Fruit fly (Drosophila melanogaster) whole organism, embryonic: ENCODE results near the gene CG8206.

ENCODE experiments used
- Asciz ChIP-seq: fragments of 200-800 bp; sonication (Bioruptor generic); optimal IDR thresholded peaks from 2 replicates; lab custom pipeline; 2017; ENCODE audit warnings: missing biosample characterization, mild to moderate bottlenecking, missing genetic modification characterization, missing genetic modification reagents
- Bgb ChIP-seq: fragments of 200-800 bp; sonication (Bioruptor generic); IDR thresholded peaks from 2 replicates; pipeline ENCODE4 v1.3.6; 2022; ENCODE audit warnings: missing biosample characterization, missing genetic modification characterization; ENCODE audit not compliant: partially characterized antibody
- BtbVII ChIP-seq: fragments of 200-800 bp; sonication (Bioruptor generic); optimal IDR thresholded peaks from 3 replicates; lab custom pipeline; 2017; ENCODE audit warnings: missing biosample characterization, mild to moderate bottlenecking, missing genetic modification characterization
- CG10979 ChIP-seq: fragments of 200-800 bp; sonication (Bioruptor generic); optimal IDR thresholded peaks from 2 replicates; lab custom pipeline; 2018; ENCODE audit warnings: missing biosample characterization, mild to moderate bottlenecking, missing genetic modification characterization, moderate library complexity
- CG11085 ChIP-seq: fragments of 200-800 bp; sonication (Bioruptor generic); IDR thresholded peaks from 2 replicates; pipeline ENCODE4 v1.3.6; 2022; ENCODE audit warnings: missing biosample characterization, missing genetic modification characterization
- CG11504 ChIP-seq: fragments of 200-800 bp; sonication (Bioruptor generic); optimal IDR thresholded peaks from 3 replicates; lab custom pipeline; 2019; ENCODE audit warnings: missing biosample characterization, mild to moderate bottlenecking, missing genetic modification characterization, moderate library complexity
- CG12104 ChIP-seq: fragments of 200-800 bp; sonication (Bioruptor generic); optimal IDR thresholded peaks from 3 replicates; lab custom pipeline; 2016; ENCODE audit warnings: missing biosample characterization, missing genetic modification characterization
- CG13775 ChIP-seq: fragments of 200-800 bp; sonication (Bioruptor generic); optimal IDR thresholded peaks from 3 replicates; lab custom pipeline; 2017; ENCODE audit warnings: missing biosample characterization, mild to moderate bottlenecking, missing genetic modification characterization
- CG14441 ChIP-seq: fragments of 200-800 bp; sonication (Bioruptor generic); IDR thresholded peaks from 2 replicates; pipeline ENCODE4 v1.3.6; 2022; ENCODE audit warnings: missing biosample characterization, missing genetic modification characterization
- CG14710 ChIP-seq: fragments of 200-800 bp; sonication (Bioruptor generic); optimal IDR thresholded peaks from 3 replicates; lab custom pipeline; 2019; ENCODE audit warnings: missing biosample characterization, mild to moderate bottlenecking, missing genetic modification characterization, moderate library complexity
- CG15601 ChIP-seq: fragments of 200-800 bp; sonication (Bioruptor generic); optimal IDR thresholded peaks from 3 replicates; lab custom pipeline; 2019; ENCODE audit warnings: missing biosample characterization, mild to moderate bottlenecking, missing genetic modification characterization, moderate library complexity
- CG16779 ChIP-seq: fragments of 200-800 bp; sonication (Bioruptor generic); IDR thresholded peaks from 2 replicates; pipeline ENCODE4 v1.3.6; 2022; ENCODE audit warnings: missing biosample characterization, missing genetic modification characterization
- CG17612 ChIP-seq: fragments of 200-800 bp; sonication (Bioruptor generic); IDR thresholded peaks from 2 replicates; pipeline ENCODE4 v1.3.6; 2022; ENCODE audit warnings: missing biosample characterization, missing genetic modification characterization
- CG18011 ChIP-seq: fragments of 200-800 bp; sonication (Bioruptor generic); optimal IDR thresholded peaks from 2 replicates; lab custom pipeline; 2017; ENCODE audit warnings: missing biosample characterization, missing genetic modification characterization, mild to moderate bottlenecking, moderate library complexity, missing genotype
- CG2199 ChIP-seq: fragments of 200-800 bp; sonication (Bioruptor generic); IDR thresholded peaks from 3 replicates; pipeline ENCODE4 v1.3.6; 2022; ENCODE audit warnings: missing biosample characterization, missing genetic modification characterization
- CG2889 ChIP-seq: fragments of 200-800 bp; sonication (Bioruptor generic); IDR thresholded peaks from 3 replicates; pipeline ENCODE4 v1.3.6; 2022; ENCODE audit warnings: missing biosample characterization, missing genetic modification characterization
- CG5180 ChIP-seq: fragments of 200-800 bp; sonication (Bioruptor generic); optimal IDR thresholded peaks from 3 replicates; lab custom pipeline; 2017; ENCODE audit warnings: missing biosample characterization, missing genetic modification characterization, mild to moderate bottlenecking, moderate library complexity, missing genetic modification reagents
- CG7556 ChIP-seq: fragments of 200-800 bp; sonication (Bioruptor generic); optimal IDR thresholded peaks from 2 replicates; lab custom pipeline; 2017; ENCODE audit warnings: missing biosample characterization, mild to moderate bottlenecking, missing genetic modification characterization
- CG7928 ChIP-seq: fragments of 200-800 bp; sonication (Bioruptor generic); optimal IDR thresholded peaks from 2 replicates; lab custom pipeline; 2017; ENCODE audit warnings: missing biosample characterization, mild to moderate bottlenecking, missing genetic modification characterization
- CG8765 ChIP-seq: fragments of 200-800 bp; sonication (Bioruptor generic); IDR thresholded peaks from 2 replicates; pipeline ENCODE4 v1.3.6; 2022; ENCODE audit warnings: missing biosample characterization, missing genetic modification characterization
- CG9437 ChIP-seq: fragments of 200-800 bp; sonication (Bioruptor generic); optimal IDR thresholded peaks from 2 replicates; lab custom pipeline; 2018; ENCODE audit warnings: missing biosample characterization, mild to moderate bottlenecking, missing genetic modification characterization
- CG9797 ChIP-seq: fragments of 200-800 bp; sonication (Bioruptor generic); optimal IDR thresholded peaks from 3 replicates; lab custom pipeline; 2018; ENCODE audit warnings: missing biosample characterization, mild to moderate bottlenecking, missing genetic modification characterization
- CG9817 ChIP-seq: fragments of 200-800 bp; sonication (Bioruptor generic); optimal IDR thresholded peaks from 2 replicates; lab custom pipeline; 2018; ENCODE audit warnings: missing biosample characterization, mild to moderate bottlenecking, missing genetic modification characterization, moderate library complexity
- CG9876 ChIP-seq: fragments of 200-800 bp; sonication (Bioruptor generic); optimal IDR thresholded peaks from 2 replicates; lab custom pipeline; 2016; ENCODE audit warnings: missing biosample characterization, missing genetic modification characterization
- CTCF ChIP-seq: fragments of 200-800 bp; sonication (Bioruptor generic); optimal IDR thresholded peaks from 2 replicates; lab custom pipeline; 2017; ENCODE audit warnings: missing biosample characterization, mild to moderate bottlenecking, missing genetic modification characterization, moderate library complexity
- Camta ChIP-seq: fragments of 200-800 bp; sonication (Bioruptor generic); optimal IDR thresholded peaks from 2 replicates; lab custom pipeline; 2016; ENCODE audit warnings: missing biosample characterization, missing genetic modification characterization
- Dip3 ChIP-seq: fragments of 200-800 bp; sonication (Bioruptor generic); optimal IDR thresholded peaks from 3 replicates; lab custom pipeline; 2016; ENCODE audit warnings: missing biosample characterization, missing genetic modification characterization
- HLH54F ChIP-seq: fragments of 200-800 bp; sonication (Bioruptor generic); optimal IDR thresholded peaks from 3 replicates; lab custom pipeline; 2016; ENCODE audit warnings: missing biosample characterization, missing genetic modification characterization
- Myb ChIP-seq: fragments of 200-800 bp; sonication (Bioruptor generic); optimal IDR thresholded peaks from 2 replicates; lab custom pipeline; 2016; ENCODE audit warnings: missing biosample characterization, missing genetic modification characterization
- Poxn ChIP-seq: fragments of 200-800 bp; sonication (Bioruptor generic); IDR thresholded peaks from 2 replicates; pipeline ENCODE4 v1.3.6; 2022; ENCODE audit warnings: missing biosample characterization, missing genetic modification characterization
- TFAM ChIP-seq: fragments of 200-800 bp; sonication (Bioruptor generic); optimal IDR thresholded peaks from 2 replicates; lab custom pipeline; 2017; ENCODE audit warnings: missing biosample characterization, missing genetic modification characterization, inconsistent platforms
- Xbp1 ChIP-seq: fragments of 200-800 bp; sonication (Bioruptor generic); optimal IDR thresholded peaks from 3 replicates; lab custom pipeline; 2016; ENCODE audit warnings: missing biosample characterization, mild to moderate bottlenecking, missing genetic modification characterization
- ab ChIP-seq: fragments of 200-800 bp; sonication (Bioruptor generic); optimal IDR thresholded peaks from 2 replicates; lab custom pipeline; 2016; ENCODE audit warnings: missing biosample characterization, missing genetic modification characterization
- aop ChIP-seq: fragments of 200-800 bp; sonication (Bioruptor generic); IDR thresholded peaks from 2 replicates; pipeline ENCODE4 v1.3.6; 2022; ENCODE audit warnings: missing biosample characterization, missing genetic modification characterization
- bsh ChIP-seq, 2 experiments: fragments of 200-800 bp; sonication (Bioruptor generic); optimal IDR thresholded peaks; 2 replicates each; lab custom pipeline; 2017 to 2018; ENCODE audit warnings: mild to moderate bottlenecking in 2 of 2, missing biosample characterization in 2 of 2, missing genetic modification characterization in 2 of 2, moderate library complexity in 1 of 2
- cwo ChIP-seq: fragments of 200-800 bp; sonication (Bioruptor generic); optimal IDR thresholded peaks from 3 replicates; lab custom pipeline; 2017; ENCODE audit warnings: missing biosample characterization, missing genetic modification characterization, mild to moderate bottlenecking, moderate library complexity, missing genetic modification reagents
- dmrt11E ChIP-seq: fragments of 200-800 bp; sonication (Bioruptor generic); optimal IDR thresholded peaks from 3 replicates; lab custom pipeline; 2018; ENCODE audit warnings: missing biosample characterization, mild to moderate bottlenecking, missing genetic modification characterization, moderate library complexity
- fd96Cb ChIP-seq: fragments of 200-800 bp; sonication (Bioruptor generic); optimal IDR thresholded peaks from 2 replicates; lab custom pipeline; 2018; ENCODE audit warnings: missing biosample characterization, mild to moderate bottlenecking, missing genetic modification characterization, moderate library complexity
- fru ChIP-seq: fragments of >200 bp; optimal IDR thresholded peaks from 2 replicates; lab custom pipeline; 2017
- ftz-f1 ChIP-seq: fragments of 200-800 bp; sonication (Bioruptor generic); optimal IDR thresholded peaks from 2 replicates; lab custom pipeline; 2016; ENCODE audit warnings: missing biosample characterization, missing genetic modification characterization
- gfzf ChIP-seq: fragments of 200-800 bp; sonication (Bioruptor generic); optimal IDR thresholded peaks from 2 replicates; lab custom pipeline; 2016; ENCODE audit warnings: missing biosample characterization, mild to moderate bottlenecking, missing genetic modification characterization, moderate library complexity
- gro ChIP-seq: fragments of 200-800 bp; sonication (Bioruptor generic); optimal IDR thresholded peaks from 2 replicates; lab custom pipeline; 2016; ENCODE audit warnings: missing biosample characterization, missing genetic modification characterization
- hb ChIP-seq: fragments of 200-800 bp; sonication (Bioruptor generic); IDR thresholded peaks from 3 replicates; pipeline ENCODE4 v1.3.6; 2022; ENCODE audit warnings: missing biosample characterization, missing genetic modification characterization; ENCODE audit not compliant: partially characterized antibody
- jumu ChIP-seq: fragments of 200-800 bp; sonication (Bioruptor generic); optimal IDR thresholded peaks from 3 replicates; lab custom pipeline; 2016; ENCODE audit warnings: missing biosample characterization, missing genetic modification characterization
- knrl ChIP-seq: fragments of 200-800 bp; sonication (Bioruptor generic); IDR thresholded peaks from 3 replicates; pipeline ENCODE4 v1.3.6; 2022; ENCODE audit warnings: missing biosample characterization, missing genetic modification characterization; ENCODE audit not compliant: partially characterized antibody
- org-1 ChIP-seq: fragments of 200-800 bp; sonication (Bioruptor generic); optimal IDR thresholded peaks from 2 replicates; lab custom pipeline; 2017; ENCODE audit warnings: missing biosample characterization, missing genetic modification characterization
- p53 ChIP-seq: fragments of 200-800 bp; sonication (Bioruptor generic); optimal IDR thresholded peaks from 2 replicates; lab custom pipeline; 2016; ENCODE audit warnings: missing biosample characterization, missing genetic modification characterization
- peb ChIP-seq: fragments of 200-800 bp; sonication (Bioruptor generic); IDR thresholded peaks from 2 replicates; pipeline ENCODE4 v1.3.6; 2022; ENCODE audit warnings: missing biosample characterization, missing genetic modification characterization
- ssp ChIP-seq: fragments of 200-800 bp; sonication (Bioruptor generic); IDR thresholded peaks from 2 replicates; pipeline ENCODE4 v1.3.6; 2022; ENCODE audit warnings: missing biosample characterization, missing genetic modification characterization
- tio ChIP-seq: fragments of 200-800 bp; sonication (Bioruptor generic); optimal IDR thresholded peaks from 2 replicates; lab custom pipeline; 2017; ENCODE audit warnings: missing biosample characterization, missing genetic modification characterization, inconsistent platforms

CG8206 gene

DNA sequence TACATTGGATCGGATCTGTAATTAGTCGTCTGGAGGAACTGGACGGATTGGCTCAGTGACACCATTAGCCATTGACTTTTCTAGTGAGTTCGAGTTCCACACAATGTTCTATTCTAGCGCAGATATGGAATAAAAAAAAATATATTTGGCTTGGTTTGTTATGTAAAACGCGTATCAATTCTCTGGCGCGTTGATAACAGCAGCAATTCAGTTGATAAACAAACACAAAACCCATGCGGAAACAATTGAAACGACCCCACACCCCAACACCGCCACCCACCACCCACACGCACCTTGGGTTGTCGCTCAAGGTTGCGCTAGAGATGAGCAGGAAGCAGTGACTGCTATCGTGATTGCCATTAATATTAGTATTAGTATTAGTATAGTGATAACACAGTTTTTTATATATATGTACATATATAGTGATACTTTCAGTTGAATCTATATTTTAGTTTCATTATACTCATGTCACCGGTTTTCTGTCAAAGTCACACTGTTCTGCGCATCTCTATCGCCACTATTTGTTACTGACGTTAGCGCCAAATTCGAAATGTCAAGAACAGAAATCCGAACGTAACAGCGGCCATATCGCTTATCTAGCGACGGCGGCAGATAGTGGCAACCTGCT is 41.3 kb upstream of the CG8206 start (continued):
- TF ChIP-seq bsh (GFP tag; optimal IDR thresholded peaks at IDR 0.05; lab: Kevin White, UChicago) (peak; percentile 47 to 89), fru (no peak), Dip3 (GFP tag; lab: Kevin White, UChicago) (peak; percentile 72), CG10979 (tag; lab: Kevin White, UChicago) (peak; percentile 89), CG15601 (tag; lab: Kevin White, UChicago) (peak; percentile 96), CG14441 (GFP tag; lab: Robert Waterston, UW) (peak; percentile 92), CG2889 (GFP tag; lab: Robert Waterston, UW) (peak; percentile 82; the same call in 2 of the 3 replicates), org-1 (GFP tag; lab: Kevin White, UChicago) (peak; percentile 84), gro (GFP tag; lab: Kevin White, UChicago) (peak; percentile 27), ssp (peak; percentile 84), Bgb (GFP tag; lab: Robert Waterston, UW) (peak; percentile 19; the same call in 1 of the 2 replicates), ftz-f1 (GFP tag; lab: Kevin White, UChicago) (peak; percentile 99), CG17612 (GFP tag; lab: Robert Waterston, UW) (peak; percentile 75), cwo (GFP tag; lab: Kevin White, UChicago) (peak; percentile 94), Asciz (no peak), knrl (peak; percentile 41; the same call in 2 of the 3 replicates), CG2199 (GFP tag; lab: Robert Waterston, UW) (peak; percentile 65; the same call in 2 of the 3 replicates), CG9876 (GFP tag; lab: Kevin White, UChicago) (no peak), CG9817 (tag; lab: Kevin White, UChicago) (peak; percentile 93), CTCF (GFP tag; lab: Kevin White, UChicago) (peak; percentile 29), CG14710 (tag; lab: Kevin White, UChicago) (peak; percentile 88), CG18011 (GFP tag; lab: Kevin White, UChicago) (peak; percentile 76), CG9797 (GFP tag; lab: Kevin White, UChicago) (no peak), Poxn (peak; percentile 69; the same call in 1 of the 2 replicates), gfzf (GFP tag; lab: Kevin White, UChicago) (no peak), CG9437 (GFP tag; lab: Kevin White, UChicago) (peak; percentile 77), tio (GFP tag; lab: Kevin White, UChicago) (peak; percentile 76), CG5180 (GFP tag; lab: Kevin White, UChicago) (peak; percentile 79), hb (no peak), Camta (no peak), peb (GFP tag; lab: Robert Waterston, UW) (peak; percentile 92), jumu (GFP tag; lab: Kevin White, UChicago) (no peak), HLH54F (GFP tag; lab: Kevin White, UChicago) (peak; percentile 45), CG11085 (GFP tag; lab: Robert Waterston, UW) (peak; percentile 91), TFAM (GFP tag; lab: Kevin White, UChicago) (no peak), CG11504 (tag; lab: Kevin White, UChicago) (peak; percentile 94), fd96Cb (tag; lab: Kevin White, UChicago) (peak; percentile 91), Myb (no peak), CG12104 (peak; percentile 88), CG7556 (GFP tag; lab: Kevin White, UChicago) (peak; percentile 92), CG16779 (GFP tag; lab: Robert Waterston, UW) (peak; percentile 90), Xbp1 (GFP tag; lab: Kevin White, UChicago) (peak; percentile 93), dmrt11E (tag; lab: Kevin White, UChicago) (peak; percentile 74), CG13775 (GFP tag; lab: Kevin White, UChicago) (peak; percentile 90), p53 (GFP tag; lab: Kevin White, UChicago) (no peak), CG7928 (peak; percentile 45), aop (peak; percentile 70), CG8765 (GFP tag; lab: Robert Waterston, UW) (peak; percentile 90), ab (GFP tag; lab: Kevin White, UChicago) (peak; percentile 24), BtbVII (peak; percentile 94)
